Worm (Caenorhabditis elegans) whole organism, L4 larva: ENCODE measurements around the gene M142.5.
A peak's percentile ranks its signal among the peaks of the same experiment; 100 is the strongest.

Source experiments
- R02D3.7 ChIP-seq: fragments of 150-350 bp; sonication (generic microtip); optimal IDR thresholded peaks from 3 replicates; lab custom pipeline; 2014; ENCODE audit warnings: missing biosample characterization, missing genetic modification characterization
- T26A8.4 ChIP-seq: fragments of 200-800 bp; sonication (Bioruptor generic); IDR thresholded peaks from 2 replicates; pipeline ENCODE4 v1.3.6; 2022; ENCODE audit warnings: missing genetic modification characterization, missing compliant biosample characterization
- Y5F2A.4 ChIP-seq: fragments of 200-800 bp; sonication (Bioruptor generic); optimal IDR thresholded peaks from 2 replicates; lab custom pipeline; 2018; ENCODE audit warnings: mild to moderate bottlenecking, missing genetic modification characterization, missing compliant biosample characterization
- aha-1 ChIP-seq: fragments of 150-350 bp; peaks from one replicate; lab custom pipeline; 2014; ENCODE audit warnings: missing biosample characterization, missing genetic modification characterization
- ama-1 ChIP-seq: fragments of 150-350 bp; optimal IDR thresholded peaks from 2 replicates; lab custom pipeline; 2014; ENCODE audit warnings: inconsistent platforms, mixed read lengths
- ceh-28 ChIP-seq: fragments of 150-350 bp; optimal IDR thresholded peaks from 2 replicates; lab custom pipeline; 2014; ENCODE audit warnings: missing biosample characterization, missing genetic modification reagents, missing genetic modification characterization
- ceh-82 ChIP-seq: sonication (generic microtip); optimal IDR thresholded peaks from 2 replicates; lab custom pipeline; 2017; ENCODE audit warnings: missing biosample characterization, missing genetic modification characterization
- ctbp-1 ChIP-seq: fragments of 200-800 bp; sonication (Bioruptor generic); IDR thresholded peaks from 2 replicates; pipeline ENCODE4 v1.3.6; 2022; ENCODE audit warnings: missing genetic modification reagents, missing genetic modification characterization, missing compliant biosample characterization
- dmd-6 ChIP-seq: fragments of 200-800 bp; sonication (Bioruptor generic); IDR thresholded peaks from 2 replicates; pipeline ENCODE4 v1.3.6; 2022; ENCODE audit warnings: missing genetic modification reagents, missing genetic modification characterization, missing compliant biosample characterization
- dpl-1 ChIP-seq: fragments of 150-350 bp; optimal IDR thresholded peaks from 2 replicates; lab custom pipeline; 2014; ENCODE audit warnings: missing biosample characterization, missing genetic modification reagents, missing genetic modification characterization
- egl-43 ChIP-seq: fragments of 200-800 bp; sonication (Bioruptor generic); IDR thresholded peaks from 2 replicates; pipeline ENCODE4 v1.3.6; 2022; ENCODE audit warnings: missing genetic modification reagents, missing genetic modification characterization, missing compliant biosample characterization
- fkh-10 ChIP-seq: fragments of 150-350 bp; optimal IDR thresholded peaks from 2 replicates; lab custom pipeline; 2014; ENCODE audit warnings: missing biosample characterization, missing genetic modification reagents, missing genetic modification characterization
- hlh-11 ChIP-seq: fragments of 200-800 bp; sonication (Bioruptor generic); optimal IDR thresholded peaks from 2 replicates; lab custom pipeline; 2018; ENCODE audit warnings: mild to moderate bottlenecking, missing genetic modification characterization, missing compliant biosample characterization
- hlh-30 ChIP-seq: sonication (generic microtip); optimal IDR thresholded peaks from 2 replicates; lab custom pipeline; 2017; ENCODE audit warnings: antibody characterized with exemption, mild to moderate bottlenecking, missing genetic modification characterization, missing compliant biosample characterization; ENCODE audit not compliant: insufficient read depth
- hmg-1.1 ChIP-seq: fragments of 200-800 bp; sonication (Bioruptor generic); IDR thresholded peaks from 2 replicates; pipeline ENCODE4 v1.3.6; 2022; ENCODE audit warnings: missing genetic modification reagents, missing genetic modification characterization, missing compliant biosample characterization
- lim-7 ChIP-seq: fragments of 200-800 bp; sonication (Bioruptor generic); IDR thresholded peaks from 2 replicates; pipeline ENCODE4 v1.3.6; 2022; ENCODE audit warnings: missing genetic modification characterization, missing compliant biosample characterization
- lin-13 ChIP-seq: fragments of 150-350 bp; optimal IDR thresholded peaks from 2 replicates; lab custom pipeline; 2014; ENCODE audit warnings: missing biosample characterization, missing genetic modification reagents, missing genetic modification characterization
- lin-38 ChIP-seq: fragments of 200-800 bp; sonication (Bioruptor generic); IDR thresholded peaks from 2 replicates; pipeline ENCODE4 v1.3.6; 2022; ENCODE audit warnings: missing genetic modification reagents, missing genetic modification characterization, missing compliant biosample characterization
- lsy-2 ChIP-seq, 2 experiments: fragments of 150-350 bp in 1 of 2; sonication (generic microtip) in 1 of 2; optimal IDR thresholded peaks; 2 replicates each; lab custom pipeline; 2014 to 2017; ENCODE audit warnings: missing biosample characterization in 2 of 2, missing genetic modification characterization in 2 of 2
- madf-9 ChIP-seq: fragments of 200-800 bp; sonication (Bioruptor generic); conservative IDR thresholded peaks from 2 replicates; pipeline ENCODE4 v1.3.6; 2022; ENCODE audit warnings: missing genetic modification reagents, missing genetic modification characterization, missing compliant biosample characterization
- mdl-1 ChIP-seq, 2 experiments: fragments of 150-350 bp in 1 of 2; sonication (generic microtip) in 1 of 2; optimal IDR thresholded peaks; 2 replicates each; lab custom pipeline; 2014 to 2017; ENCODE audit warnings: missing biosample characterization in 2 of 2, missing genetic modification characterization in 2 of 2
- mep-1 ChIP-seq: fragments of 150-350 bp; sonication (generic microtip); optimal IDR thresholded peaks from 3 replicates; lab custom pipeline; 2014; ENCODE audit warnings: missing biosample characterization, missing genetic modification characterization
- mes-2 ChIP-seq: sonication (generic microtip); optimal IDR thresholded peaks from 2 replicates; lab custom pipeline; 2016; ENCODE audit warnings: missing genotype, mild to moderate bottlenecking, missing genetic modification characterization, missing compliant biosample characterization; ENCODE audit not compliant: poor library complexity, severe bottlenecking
- nhr-111 ChIP-seq: fragments of 200-800 bp; sonication (Bioruptor generic); optimal IDR thresholded peaks from 2 replicates; lab custom pipeline; 2018; ENCODE audit warnings: mild to moderate bottlenecking, missing genetic modification characterization, missing compliant biosample characterization
- nhr-25 ChIP-seq: sonication (generic microtip); optimal IDR thresholded peaks from 2 replicates; lab custom pipeline; 2017; ENCODE audit warnings: missing genetic modification characterization, mild to moderate bottlenecking, missing compliant biosample characterization, antibody characterized with exemption, moderate library complexity, borderline replicate concordance; ENCODE audit not compliant: insufficient read depth
- nhr-76 ChIP-seq: fragments of 150-350 bp; optimal IDR thresholded peaks from 2 replicates; lab custom pipeline; 2014; ENCODE audit warnings: missing biosample characterization, missing genetic modification characterization
- pha-4 ChIP-seq, 2 experiments: fragments of 150-350 bp in 1 of 2; fragments of 200-800 bp in 1 of 2; sonication (Bioruptor generic) in 1 of 2; IDR thresholded peaks in 1 of 2; optimal IDR thresholded peaks in 1 of 2; 2 replicates each; pipeline versions ENCODE4 v1.3.6 to Lab custom; 2014 to 2022; ENCODE audit warnings: missing genetic modification characterization in 2 of 2, missing genetic modification reagents in 2 of 2, missing biosample characterization in 1 of 2, missing compliant biosample characterization in 1 of 2
- pqm-1 ChIP-seq: sonication (generic microtip); optimal IDR thresholded peaks from 2 replicates; lab custom pipeline; 2017; ENCODE audit warnings: missing biosample characterization, missing genetic modification characterization
- rbr-2 ChIP-seq: sonication (generic microtip); optimal IDR thresholded peaks from 2 replicates; lab custom pipeline; 2016; ENCODE audit warnings: missing genotype, missing genetic modification characterization, missing compliant biosample characterization
- set-16 ChIP-seq: fragments of 200-800 bp; sonication (Bioruptor generic); IDR thresholded peaks from 2 replicates; pipeline ENCODE4 v1.3.6; 2022; ENCODE audit warnings: missing genetic modification reagents, missing genetic modification characterization, missing compliant biosample characterization
- snpc-1.2 ChIP-seq: fragments of 200-800 bp; sonication (Bioruptor generic); IDR thresholded peaks from 2 replicates; pipeline ENCODE4 v1.3.6; 2022; ENCODE audit warnings: missing genetic modification reagents, missing genetic modification characterization, missing compliant biosample characterization
- snpc-4 ChIP-seq: fragments of 150-350 bp; optimal IDR thresholded peaks from 2 replicates; lab custom pipeline; 2014; ENCODE audit warnings: missing biosample characterization, missing genetic modification characterization
- tra-1 ChIP-seq: fragments of 200-800 bp; sonication (Bioruptor generic); IDR thresholded peaks from 2 replicates; pipeline ENCODE4 v1.3.6; 2022; ENCODE audit warnings: missing genetic modification reagents, missing genetic modification characterization, missing compliant biosample characterization
- unc-62 ChIP-seq, 3 experiments: fragments of 150-350 bp in 1 of 3; sonication (generic microtip); optimal IDR thresholded peaks in 2 of 3; peaks in 1 of 3; 1 replicate in 1 of 3; 2 replicates in 2 of 3; lab custom pipeline; 2014 to 2017; ENCODE audit warnings: missing biosample characterization in 3 of 3, missing genetic modification characterization in 3 of 3, missing genetic modification reagents in 3 of 3, missing genotype in 1 of 3
- vab-7 ChIP-seq: fragments of 200-800 bp; sonication (Bioruptor generic); IDR thresholded peaks from 2 replicates; pipeline ENCODE4 v1.3.6; 2022; ENCODE audit warnings: missing genetic modification reagents, missing genetic modification characterization, missing compliant biosample characterization
- zfp-3 ChIP-seq: fragments of 200-800 bp; sonication (Bioruptor generic); conservative IDR thresholded peaks from 2 replicates; pipeline ENCODE4 v1.3.6; 2022; ENCODE audit warnings: missing genetic modification reagents, missing genetic modification characterization, missing compliant biosample characterization

M142.5 gene

ce11 chrIII:10905112-10905511, 25.9 kb upstream of the M142.5 start:
- TF ChIP-seq unc-62 (GFP tag; optimal IDR thresholded peaks at IDR 0.05 in 1 of 2; lab: Kevin White, UChicago), result peak in 1 of 2 experiments; percentile 30
- TF ChIP-seq unc-62 (tag; optimal IDR thresholded peaks at IDR 0.05; lab: Kevin White, UChicago), result no peak
- TF ChIP-seq lim-7 (GFP tag; lab: Robert Waterston, UW), result no peak
- peak; percentile 42 for TF ChIP-seq hmg-1.1 (GFP tag; lab: Robert Waterston, UW)
- TF ChIP-seq pha-4 (GFP tag; IDR thresholded peaks at IDR 0.05; lab: Robert Waterston, UW), result no peak
- TF ChIP-seq pha-4 (tag; optimal IDR thresholded peaks at IDR 0.05; lab: Kevin White, UChicago), result no peak
- no peak for TF ChIP-seq pqm-1
- peak; percentile 100 for TF ChIP-seq aha-1
- TF ChIP-seq lin-38 (GFP tag; lab: Robert Waterston, UW), result peak; percentile 32
- peak; percentile 18 for TF ChIP-seq dpl-1 (GFP tag; lab: Kevin White, UChicago)
- TF ChIP-seq mes-2 (tag; lab: Kevin White, UChicago), result no peak
- TF ChIP-seq zfp-3 (GFP tag; lab: Robert Waterston, UW), result no peak
- no peak for TF ChIP-seq lin-13 (GFP tag; lab: Kevin White, UChicago)
- TF ChIP-seq mdl-1 (tag; optimal IDR thresholded peaks at IDR 0.05; lab: Kevin White, UChicago), result peak in 1 of 2 experiments; percentile 1
- TF ChIP-seq T26A8.4 (GFP tag; lab: Robert Waterston, UW), result no peak
- no peak for TF ChIP-seq fkh-10 (GFP tag; lab: Kevin White, UChicago)
- peak; percentile 40 for TF ChIP-seq hlh-30 (tag; lab: Kevin White, UChicago)
- TF ChIP-seq nhr-25, result no peak
- TF ChIP-seq ctbp-1, result 0 out of 2 replicates have a peak, but pooled peaks have one; percentile 30
- no peak for TF ChIP-seq snpc-1.2 (GFP tag; lab: Robert Waterston, UW)
- peak; percentile 33; the same call in 1 of the 2 replicates for TF ChIP-seq set-16 (GFP tag; lab: Robert Waterston, UW)
- TF ChIP-seq lsy-2 (tag; optimal IDR thresholded peaks at IDR 0.05; lab: Kevin White, UChicago), result peak in 1 of 2 experiments; percentile 48
- TF ChIP-seq madf-9 (GFP tag; lab: Robert Waterston, UW), result no peak
- no peak for TF ChIP-seq snpc-4 (tag; lab: Kevin White, UChicago)
- TF ChIP-seq egl-43 (GFP tag; lab: Robert Waterston, UW), result 0 out of 2 replicates have a peak, but pooled peaks have one; percentile 43
- no peak for TF ChIP-seq Y5F2A.4 (GFP tag; lab: Kevin White, UChicago)
- peak; percentile 13 for TF ChIP-seq rbr-2 (tag; lab: Kevin White, UChicago)
- TF ChIP-seq tra-1 (GFP tag; lab: Robert Waterston, UW), result no peak
- TF ChIP-seq mep-1, result peak; percentile 50
- TF ChIP-seq hlh-11, result peak; percentile 18
- TF ChIP-seq nhr-76, result no peak

ce11 chrIII:10906325-10906724, 24.7 kb upstream of the M142.5 start:
- TF ChIP-seq ama-1 (lab: Kevin White, UChicago), result no peak
- peak; percentile 92 for TF ChIP-seq aha-1
- no peak for TF ChIP-seq ceh-82
- 0 out of 2 replicates have a peak, but pooled peaks have one; percentile 8 for TF ChIP-seq dmd-6
- TF ChIP-seq lin-13 (GFP tag; lab: Kevin White, UChicago), result no peak
- no peak for TF ChIP-seq nhr-111 (GFP tag; lab: Kevin White, UChicago)
- TF ChIP-seq hmg-1.1 (GFP tag; lab: Robert Waterston, UW), result no peak
- no peak for TF ChIP-seq egl-43 (GFP tag; lab: Robert Waterston, UW)
- peak; percentile 5 for TF ChIP-seq rbr-2 (tag; lab: Kevin White, UChicago)
- TF ChIP-seq vab-7 (GFP tag; lab: Robert Waterston, UW), result no peak
- TF ChIP-seq R02D3.7 (tag; lab: Kevin White, UChicago), result no peak

ce11 chrIII:10907678-10908217, 23.3 kb upstream of the M142.5 start:
- TF ChIP-seq aha-1 (peak; percentile 98), ceh-28 (no peak), mep-1 (peak; percentile 51)
- TF ChIP-seq, all 104 proteins: peak for 2
